Fruit fly (Drosophila melanogaster): ENCODE data around the gene CG32069.
A peak's percentile ranks its signal among the peaks of the same experiment; 100 is the strongest.

CG32069 gene

DNA sequence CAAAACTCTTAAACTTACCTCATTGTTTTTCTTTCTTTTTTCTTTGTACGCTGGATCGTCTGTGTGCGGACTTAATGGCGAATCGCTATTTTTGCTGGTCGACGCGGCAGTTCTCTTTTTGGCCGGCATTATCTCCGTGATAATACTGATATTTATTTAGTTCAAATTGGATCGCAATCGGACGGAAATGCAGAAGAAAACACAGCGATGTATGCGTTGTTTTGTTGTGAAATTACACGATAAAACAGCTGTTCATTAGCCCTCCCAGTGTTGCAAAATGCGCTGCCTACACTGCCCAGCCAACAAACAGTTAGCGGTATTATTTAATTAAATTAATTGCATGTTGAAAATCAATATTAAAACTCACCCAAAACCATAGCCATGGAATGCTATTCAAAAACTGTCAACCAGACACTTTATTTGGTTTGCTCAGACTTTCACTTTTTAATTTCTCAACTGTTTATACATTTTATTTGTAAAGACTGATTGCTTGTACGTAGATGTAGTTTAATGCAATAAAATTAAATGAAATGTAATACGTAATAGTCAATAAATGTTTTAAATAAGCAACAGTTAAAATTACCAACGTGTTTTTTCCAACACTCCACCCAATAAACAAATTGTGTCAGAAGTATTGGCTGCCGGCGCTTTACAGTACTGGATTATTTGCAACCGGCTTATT lies 35.7 kb upstream of the CG32069 start, which contains the start of the genes Irbp18 and APP-BP1 (continued):
- no peak for TF ChIP-seq tna (GFP tag; IDR thresholded peaks at IDR 0.05; ENCODE audit: partially characterized antibody)
- TF ChIP-seq PHDP (tag; optimal IDR thresholded peaks at IDR 0.05): peak; percentile 92
- peak; percentile 79 for TF ChIP-seq eyg (GFP tag; optimal IDR thresholded peaks at IDR 0.05)
- TF ChIP-seq Mes4 (GFP tag; optimal IDR thresholded peaks at IDR 0.05): peak; percentile 90
- TF ChIP-seq twi (tag; optimal IDR thresholded peaks at IDR 0.05): peak; percentile 77
- peak; percentile 91 for TF ChIP-seq cato (GFP tag; optimal IDR thresholded peaks at IDR 0.05; ENCODE audit: borderline replicate concordance)
- TF ChIP-seq Adf1 (GFP tag; IDR thresholded peaks at IDR 0.05): peak; percentile 72
- peak; percentile 67 for TF ChIP-seq CG8765 (GFP tag; IDR thresholded peaks at IDR 0.05)
- peak; percentile 53 for TF ChIP-seq pzg (GFP tag; optimal IDR thresholded peaks at IDR 0.05)
- TF ChIP-seq CG12104 (GFP tag; optimal IDR thresholded peaks at IDR 0.05): peak; percentile 95
- peak; percentile 76 for TF ChIP-seq CG15601 (tag; optimal IDR thresholded peaks at IDR 0.05)
- TF ChIP-seq stc (GFP tag; IDR thresholded peaks at IDR 0.05): peak; percentile 84
- TF ChIP-seq Dll (GFP tag; IDR thresholded peaks at IDR 0.05; ENCODE audit: partially characterized antibody): no peak
- TF ChIP-seq ase (GFP tag; IDR thresholded peaks at IDR 0.05): peak; percentile 79
- TF ChIP-seq vfl (GFP tag; optimal IDR thresholded peaks at IDR 0.05): peak; percentile 93
- peak; percentile 90 for TF ChIP-seq E2f1 (GFP tag; IDR thresholded peaks at IDR 0.05)
- TF ChIP-seq CG3847 (GFP tag; IDR thresholded peaks at IDR 0.05): peak; percentile 89
- TF ChIP-seq C15 (GFP tag; IDR thresholded peaks at IDR 0.05): peak; percentile 77; the same call in 2 of the 3 replicates
- peak; percentile 79 for TF ChIP-seq CG30020 (tag; optimal IDR thresholded peaks at IDR 0.05)
- TF ChIP-seq pan (optimal IDR thresholded peaks at IDR 0.05): no peak
- peak in 1 of 2 experiments; percentile 92 for TF ChIP-seq pan (GFP tag; optimal IDR thresholded peaks at IDR 0.05 in 1 of 2, IDR thresholded peaks at IDR 0.05 in 1 of 2)
- peak; percentile 94 for TF ChIP-seq Meics (GFP tag; optimal IDR thresholded peaks at IDR 0.05)
- TF ChIP-seq CG18262 (tag; optimal IDR thresholded peaks at IDR 0.05): peak; percentile 93
- peak; percentile 84 for TF ChIP-seq tap (tag; optimal IDR thresholded peaks at IDR 0.05)
- TF ChIP-seq CG3407 (GFP tag; optimal IDR thresholded peaks at IDR 0.05): peak; percentile 84
- peak; percentile 87 for TF ChIP-seq Spps (tag; optimal IDR thresholded peaks at IDR 0.05)
- TF ChIP-seq CG34422 (GFP tag; IDR thresholded peaks at IDR 0.05): peak; percentile 87
- peak; percentile 92 for TF ChIP-seq Side (GFP tag; optimal IDR thresholded peaks at IDR 0.05)
- TF ChIP-seq ERR (GFP tag; optimal IDR thresholded peaks at IDR 0.05): peak; percentile 88
- TF ChIP-seq ttk (GFP tag; IDR thresholded peaks at IDR 0.05): peak; percentile 75
- TF ChIP-seq Hmx (GFP tag; optimal IDR thresholded peaks at IDR 0.05): peak; percentile 93
- peak; percentile 85 for TF ChIP-seq CG12299 (tag; optimal IDR thresholded peaks at IDR 0.05)
- peak; percentile 58 for TF ChIP-seq run (tag; optimal IDR thresholded peaks at IDR 0.05)
- peak; percentile 56 for TF ChIP-seq Neu2 (GFP tag; optimal IDR thresholded peaks at IDR 0.05; ENCODE audit: borderline replicate concordance)
- peak; percentile 90 for TF ChIP-seq CG13296 (GFP tag; optimal IDR thresholded peaks at IDR 0.05)
- peak; percentile 59; the same call in 1 of the 2 replicates for TF ChIP-seq CG10959 (GFP tag; IDR thresholded peaks at IDR 0.05)
- TF ChIP-seq CG9876 (GFP tag; optimal IDR thresholded peaks at IDR 0.05): peak; percentile 84
- peak; percentile 66; the same call in 2 of the 3 replicates for TF ChIP-seq CG7357 (GFP tag; IDR thresholded peaks at IDR 0.05)
- TF ChIP-seq salm (tag; optimal IDR thresholded peaks at IDR 0.05): peak; percentile 78
- TF ChIP-seq CG12236 (GFP tag; optimal IDR thresholded peaks at IDR 0.05): peak; percentile 90
- peak; percentile 95 for TF ChIP-seq slp2 (GFP tag; optimal IDR thresholded peaks at IDR 0.05)
- TF ChIP-seq zen (tag; optimal IDR thresholded peaks at IDR 0.05): peak; percentile 85
- TF ChIP-seq CG12744 (GFP tag; optimal IDR thresholded peaks at IDR 0.05): peak; percentile 94
- peak; percentile 74 for TF ChIP-seq CG14050 (GFP tag; IDR thresholded peaks at IDR 0.05)
- TF ChIP-seq bsh (GFP tag; optimal IDR thresholded peaks at IDR 0.05): peak; percentile 84 to 92
- peak; percentile 90 for TF ChIP-seq cwo (GFP tag; optimal IDR thresholded peaks at IDR 0.05)
- no peak for TF ChIP-seq D (optimal IDR thresholded peaks at IDR 0.05)
- peak; percentile 92 for TF ChIP-seq D (GFP tag; optimal IDR thresholded peaks at IDR 0.05)
- no peak for TF ChIP-seq br (optimal IDR thresholded peaks at IDR 0.05)
- TF ChIP-seq exex (tag; optimal IDR thresholded peaks at IDR 0.05): peak; percentile 72
